Worm (Caenorhabditis elegans): ENCODE measurements around the gene F10E9.1.

- TF ChIP-seq him-1 (tag; optimal IDR thresholded peaks at IDR 0.05) (no peak), W03F9.2 (tag; optimal IDR thresholded peaks at IDR 0.05) (no peak), dao-5 (tag; optimal IDR thresholded peaks at IDR 0.05) (no peak)
These were observed 17.1 kb upstream of the F10E9.1 start for ce11 chrIII:8305816-8306215.

Data from whole organism, L4/young adult.